Worm (Caenorhabditis elegans) whole organism, L4 larva: ENCODE results near the gene C18D4.4.

Experiments
- D1046.2 ChIP-seq: fragments of 200-800 bp; sonication (Bioruptor generic); IDR thresholded peaks from 2 replicates; pipeline ENCODE4 v1.3.6; 2022; ENCODE audit warnings: missing genetic modification characterization, missing compliant biosample characterization
- F10B5.3 ChIP-seq: sonication (generic microtip); optimal IDR thresholded peaks from 2 replicates; lab custom pipeline; 2016; ENCODE audit warnings: mild to moderate bottlenecking, missing genetic modification characterization, missing compliant biosample characterization
- F26F4.8 ChIP-seq: fragments of 200-800 bp; sonication (Bioruptor generic); conservative IDR thresholded peaks from 2 replicates; pipeline ENCODE4 v1.3.6; 2022; ENCODE audit warnings: missing genetic modification characterization, missing compliant biosample characterization
- R02D3.7 ChIP-seq: fragments of 150-350 bp; sonication (generic microtip); optimal IDR thresholded peaks from 3 replicates; lab custom pipeline; 2014; ENCODE audit warnings: missing biosample characterization, missing genetic modification characterization
- T26A8.4 ChIP-seq: fragments of 200-800 bp; sonication (Bioruptor generic); IDR thresholded peaks from 2 replicates; pipeline ENCODE4 v1.3.6; 2022; ENCODE audit warnings: missing genetic modification characterization, missing compliant biosample characterization
- Y5F2A.4 ChIP-seq: fragments of 200-800 bp; sonication (Bioruptor generic); optimal IDR thresholded peaks from 2 replicates; lab custom pipeline; 2018; ENCODE audit warnings: mild to moderate bottlenecking, missing genetic modification characterization, missing compliant biosample characterization
- Y75B8A.6 ChIP-seq: fragments of 200-800 bp; sonication (Bioruptor generic); IDR thresholded peaks from 2 replicates; pipeline ENCODE4 v1.3.6; 2022; ENCODE audit warnings: missing genetic modification reagents, missing genetic modification characterization, missing compliant biosample characterization
- ceh-44 ChIP-seq: fragments of 200-800 bp; sonication (Bioruptor generic); IDR thresholded peaks from 2 replicates; pipeline ENCODE4 v1.3.6; 2022; ENCODE audit warnings: missing genetic modification reagents, missing genetic modification characterization, missing compliant biosample characterization
- ces-1 ChIP-seq: fragments of 150-350 bp; sonication (generic microtip); optimal IDR thresholded peaks from 4 replicates; lab custom pipeline; 2014; ENCODE audit warnings: missing biosample characterization, missing genetic modification reagents, missing genetic modification characterization
- cey-2 ChIP-seq: sonication (generic microtip); optimal IDR thresholded peaks from 3 replicates; lab custom pipeline; 2017; ENCODE audit warnings: missing genetic modification characterization, mild to moderate bottlenecking, missing compliant biosample characterization, antibody characterized with exemption, borderline replicate concordance; ENCODE audit not compliant: insufficient read depth
- ctbp-1 ChIP-seq: fragments of 200-800 bp; sonication (Bioruptor generic); IDR thresholded peaks from 2 replicates; pipeline ENCODE4 v1.3.6; 2022; ENCODE audit warnings: missing genetic modification reagents, missing genetic modification characterization, missing compliant biosample characterization
- daf-16 ChIP-seq, 3 experiments: sonication (generic microtip); optimal IDR thresholded peaks; 2 replicates each; lab custom pipeline; 2016 to 2017; ENCODE audit warnings: missing genetic modification characterization in 3 of 3, missing genetic modification reagents in 3 of 3, mild to moderate bottlenecking in 2 of 3, missing compliant biosample characterization in 2 of 3, missing biosample characterization in 1 of 3, moderate library complexity in 1 of 3
- daf-19 ChIP-seq: fragments of 200-800 bp; sonication (Bioruptor generic); conservative IDR thresholded peaks from 2 replicates; pipeline ENCODE4 v1.3.6; 2022; ENCODE audit warnings: missing genetic modification characterization, missing compliant biosample characterization
- daf-8 ChIP-seq: fragments of 200-800 bp; sonication (Bioruptor generic); IDR thresholded peaks from 2 replicates; pipeline ENCODE4 v1.3.6; 2022; ENCODE audit warnings: missing genetic modification characterization, missing compliant biosample characterization
- dmd-6 ChIP-seq: fragments of 200-800 bp; sonication (Bioruptor generic); IDR thresholded peaks from 2 replicates; pipeline ENCODE4 v1.3.6; 2022; ENCODE audit warnings: missing genetic modification reagents, missing genetic modification characterization, missing compliant biosample characterization
- dmd-8 ChIP-seq: fragments of 200-800 bp; sonication (Bioruptor generic); IDR thresholded peaks from 2 replicates; pipeline ENCODE4 v1.3.6; 2022; ENCODE audit warnings: missing genetic modification characterization, missing compliant biosample characterization
- duxl-1 ChIP-seq: sonication (generic microtip); optimal IDR thresholded peaks from 2 replicates; lab custom pipeline; 2016; ENCODE audit warnings: mild to moderate bottlenecking, missing genetic modification characterization, moderate library complexity, missing compliant biosample characterization; ENCODE audit not compliant: poor library complexity
- hlh-11 ChIP-seq: fragments of 200-800 bp; sonication (Bioruptor generic); optimal IDR thresholded peaks from 2 replicates; lab custom pipeline; 2018; ENCODE audit warnings: mild to moderate bottlenecking, missing genetic modification characterization, missing compliant biosample characterization
- lim-7 ChIP-seq: fragments of 200-800 bp; sonication (Bioruptor generic); IDR thresholded peaks from 2 replicates; pipeline ENCODE4 v1.3.6; 2022; ENCODE audit warnings: missing genetic modification characterization, missing compliant biosample characterization
- lin-38 ChIP-seq: fragments of 200-800 bp; sonication (Bioruptor generic); IDR thresholded peaks from 2 replicates; pipeline ENCODE4 v1.3.6; 2022; ENCODE audit warnings: missing genetic modification reagents, missing genetic modification characterization, missing compliant biosample characterization
- lin-39 ChIP-seq: fragments of 150-350 bp; optimal IDR thresholded peaks from 2 replicates; lab custom pipeline; 2014; ENCODE audit warnings: missing biosample characterization, missing genetic modification reagents, missing genetic modification characterization
- madf-5 ChIP-seq, 2 experiments: fragments of 200-800 bp; sonication (Bioruptor generic); IDR thresholded peaks; 2 replicates each; pipeline ENCODE4 v1.3.6; 2022; ENCODE audit warnings: missing compliant biosample characterization in 2 of 2, missing genetic modification characterization in 2 of 2
- mdt-29 ChIP-seq: fragments of 200-800 bp; sonication (Bioruptor generic); IDR thresholded peaks from 2 replicates; pipeline ENCODE4 v1.3.6; 2022; ENCODE audit warnings: missing genetic modification reagents, missing genetic modification characterization, missing compliant biosample characterization
- mep-1 ChIP-seq: fragments of 150-350 bp; sonication (generic microtip); optimal IDR thresholded peaks from 3 replicates; lab custom pipeline; 2014; ENCODE audit warnings: missing biosample characterization, missing genetic modification characterization
- mes-2 ChIP-seq: sonication (generic microtip); optimal IDR thresholded peaks from 2 replicates; lab custom pipeline; 2016; ENCODE audit warnings: missing genotype, mild to moderate bottlenecking, missing genetic modification characterization, missing compliant biosample characterization; ENCODE audit not compliant: poor library complexity, severe bottlenecking
- nhr-10 ChIP-seq: fragments of 150-350 bp; optimal IDR thresholded peaks from 2 replicates; lab custom pipeline; 2014; ENCODE audit warnings: missing biosample characterization, missing genetic modification characterization
- nhr-11 ChIP-seq: fragments of 150-350 bp; optimal IDR thresholded peaks from 2 replicates; lab custom pipeline; 2014; ENCODE audit warnings: missing biosample characterization, missing genetic modification characterization
- nhr-111 ChIP-seq: fragments of 200-800 bp; sonication (Bioruptor generic); optimal IDR thresholded peaks from 2 replicates; lab custom pipeline; 2018; ENCODE audit warnings: mild to moderate bottlenecking, missing genetic modification characterization, missing compliant biosample characterization
- nhr-25 ChIP-seq: sonication (generic microtip); optimal IDR thresholded peaks from 2 replicates; lab custom pipeline; 2017; ENCODE audit warnings: missing genetic modification characterization, mild to moderate bottlenecking, missing compliant biosample characterization, antibody characterized with exemption, moderate library complexity, borderline replicate concordance; ENCODE audit not compliant: insufficient read depth
- nhr-28 ChIP-seq: fragments of 150-350 bp; optimal IDR thresholded peaks from 2 replicates; lab custom pipeline; 2014; ENCODE audit warnings: missing biosample characterization, missing genetic modification characterization
- nhr-42 ChIP-seq: fragments of 200-800 bp; sonication (Bioruptor generic); IDR thresholded peaks from 2 replicates; pipeline ENCODE4 v1.3.6; 2022; ENCODE audit warnings: missing genetic modification characterization, missing compliant biosample characterization
- nhr-6 ChIP-seq: fragments of 150-350 bp; optimal IDR thresholded peaks from 2 replicates; lab custom pipeline; 2014; ENCODE audit warnings: missing biosample characterization, missing genetic modification characterization
- nhr-76 ChIP-seq: fragments of 150-350 bp; optimal IDR thresholded peaks from 2 replicates; lab custom pipeline; 2014; ENCODE audit warnings: missing biosample characterization, missing genetic modification characterization
- pha-4 ChIP-seq, 2 experiments: fragments of 150-350 bp in 1 of 2; fragments of 200-800 bp in 1 of 2; sonication (Bioruptor generic) in 1 of 2; IDR thresholded peaks in 1 of 2; optimal IDR thresholded peaks in 1 of 2; 2 replicates each; pipeline versions ENCODE4 v1.3.6 to Lab custom; 2014 to 2022; ENCODE audit warnings: missing genetic modification characterization in 2 of 2, missing genetic modification reagents in 2 of 2, missing biosample characterization in 1 of 2, missing compliant biosample characterization in 1 of 2
- pqm-1 ChIP-seq: sonication (generic microtip); optimal IDR thresholded peaks from 2 replicates; lab custom pipeline; 2017; ENCODE audit warnings: missing biosample characterization, missing genetic modification characterization
- rbr-2 ChIP-seq: sonication (generic microtip); optimal IDR thresholded peaks from 2 replicates; lab custom pipeline; 2016; ENCODE audit warnings: missing genotype, missing genetic modification characterization, missing compliant biosample characterization
- set-16 ChIP-seq: fragments of 200-800 bp; sonication (Bioruptor generic); IDR thresholded peaks from 2 replicates; pipeline ENCODE4 v1.3.6; 2022; ENCODE audit warnings: missing genetic modification reagents, missing genetic modification characterization, missing compliant biosample characterization
- skn-1 ChIP-seq: fragments of 150-350 bp; optimal IDR thresholded peaks from 2 replicates; lab custom pipeline; 2014; ENCODE audit warnings: missing biosample characterization, missing genetic modification characterization
- snpc-1.2 ChIP-seq: fragments of 200-800 bp; sonication (Bioruptor generic); IDR thresholded peaks from 2 replicates; pipeline ENCODE4 v1.3.6; 2022; ENCODE audit warnings: missing genetic modification reagents, missing genetic modification characterization, missing compliant biosample characterization
- spr-1 ChIP-seq: sonication (generic microtip); optimal IDR thresholded peaks from 2 replicates; lab custom pipeline; 2016; ENCODE audit warnings: mild to moderate bottlenecking, missing genetic modification characterization, missing compliant biosample characterization
- tra-1 ChIP-seq: fragments of 200-800 bp; sonication (Bioruptor generic); IDR thresholded peaks from 2 replicates; pipeline ENCODE4 v1.3.6; 2022; ENCODE audit warnings: missing genetic modification reagents, missing genetic modification characterization, missing compliant biosample characterization
- unc-130 ChIP-seq: sonication (generic microtip); optimal IDR thresholded peaks from 2 replicates; lab custom pipeline; 2016; ENCODE audit warnings: missing genetic modification reagents, missing genetic modification characterization, missing compliant biosample characterization
- zag-1 ChIP-seq: fragments of 150-350 bp; optimal IDR thresholded peaks from 2 replicates; lab custom pipeline; 2014; ENCODE audit warnings: missing biosample characterization, missing genetic modification characterization
- ztf-7 ChIP-seq: fragments of 150-350 bp; optimal IDR thresholded peaks from 2 replicates; lab custom pipeline; 2014; ENCODE audit warnings: missing biosample characterization, missing genetic modification characterization

The C18D4.4 gene

ce11 chrV:17549362-17549761 lies 18.1 kb upstream of the C18D4.4 start, which contains the start of gene fbxa-176 (continued):
- TF ChIP-seq mes-2 (tag; lab: Kevin White, UChicago), result no peak
- TF ChIP-seq mdt-29 (GFP tag; lab: Robert Waterston, UW), result no peak
- no peak for TF ChIP-seq ztf-7 (tag; lab: Kevin White, UChicago)
- TF ChIP-seq tra-1 (GFP tag; lab: Robert Waterston, UW), result no peak
- no peak for TF ChIP-seq zag-1
- peak; percentile 60 for TF ChIP-seq dmd-6 (GFP tag; lab: Robert Waterston, UW)
- TF ChIP-seq Y5F2A.4 (GFP tag; lab: Kevin White, UChicago), result no peak
- no peak for TF ChIP-seq spr-1 (tag; lab: Kevin White, UChicago)
- no peak for TF ChIP-seq unc-130 (GFP tag; lab: Kevin White, UChicago)
- peak; percentile 26 for TF ChIP-seq hlh-11 (tag; lab: Kevin White, UChicago)
- TF ChIP-seq daf-19 (GFP tag; lab: Robert Waterston, UW), result no peak
- TF ChIP-seq rbr-2, result no peak
- TF ChIP-seq ces-1 (GFP tag; lab: Kevin White, UChicago), result no peak

ce11 chrV:17548635-17549034 lies 17.3 kb upstream of the C18D4.4 start:
- TF ChIP-seq pqm-1 (no peak), nhr-10 (tag; lab: Kevin White, UChicago) (no peak), nhr-11 (tag; lab: Kevin White, UChicago) (no peak), nhr-111 (GFP tag; lab: Kevin White, UChicago) (no peak), R02D3.7 (no peak), mep-1 (no peak), pha-4 (GFP tag; IDR thresholded peaks at IDR 0.05; lab: Robert Waterston, UW) (peak; percentile 38; the same call in 1 of the 2 replicates), pha-4 (tag; optimal IDR thresholded peaks at IDR 0.05; lab: Kevin White, UChicago) (no peak), ces-1 (GFP tag; lab: Kevin White, UChicago) (no peak), set-16 (GFP tag; lab: Robert Waterston, UW) (peak; percentile 98)

- TF ChIP-seq duxl-1 (tag; lab: Kevin White, UChicago) (peak; percentile 25), ceh-44 (GFP tag; lab: Robert Waterston, UW) (no peak), pqm-1 (peak; percentile 45), unc-130 (GFP tag; lab: Kevin White, UChicago) (no peak), cey-2 (tag; lab: Kevin White, UChicago) (no peak), ctbp-1 (GFP tag; lab: Robert Waterston, UW) (no peak), Y75B8A.6 (GFP tag; lab: Robert Waterston, UW) (no peak), nhr-25 (no peak), mes-2 (tag; lab: Kevin White, UChicago) (no peak), nhr-28 (peak; percentile 34), snpc-1.2 (no peak), daf-16 (GFP tag; optimal IDR thresholded peaks at IDR 0.05; lab: Kevin White, UChicago) (no peak), daf-16 (tag; optimal IDR thresholded peaks at IDR 0.05; lab: Kevin White, UChicago) (peak; percentile 80)
These were observed 15.6 kb upstream of the C18D4.4 start for ce11 chrV:17546931-17547330.

ce11 chrV:17542304-17542703 lies 11.0 kb upstream of the C18D4.4 start:
- TF ChIP-seq pqm-1 (no peak), skn-1 (no peak), nhr-6 (tag; lab: Kevin White, UChicago) (no peak), dmd-6 (GFP tag; lab: Robert Waterston, UW) (peak; percentile 24; the same call in 1 of the 2 replicates), F10B5.3 (tag; lab: Kevin White, UChicago) (no peak), nhr-42 (GFP tag; lab: Robert Waterston, UW) (no peak), lin-38 (GFP tag; lab: Robert Waterston, UW) (no peak), spr-1 (tag; lab: Kevin White, UChicago) (no peak), T26A8.4 (GFP tag; lab: Robert Waterston, UW) (no peak), mep-1 (no peak), nhr-76 (tag; lab: Kevin White, UChicago) (no peak), snpc-1.2 (peak; percentile 40; the same call in 1 of the 2 replicates), lim-7 (peak; percentile 73), madf-5 (GFP tag; IDR thresholded peaks at IDR 0.05; lab: Robert Waterston, UW) (0 out of 4 replicates have a peak, but pooled peaks of 1 of the 2 experiments have one; percentile 35), daf-8 (GFP tag; lab: Robert Waterston, UW) (no peak), D1046.2 (no peak), F26F4.8 (GFP tag; lab: Robert Waterston, UW) (0 out of 2 replicates have a peak, but pooled peaks have one; percentile 24), daf-16 (GFP tag; optimal IDR thresholded peaks at IDR 0.05; lab: Kevin White, UChicago) (no peak), daf-16 (tag; optimal IDR thresholded peaks at IDR 0.05; lab: Kevin White, UChicago) (peak; percentile 13), dmd-8 (GFP tag; lab: Robert Waterston, UW) (0 out of 2 replicates have a peak, but pooled peaks have one; percentile 29), lin-39 (tag; lab: Kevin White, UChicago) (no peak)
